Worm (Caenorhabditis elegans): ENCODE measurements around the gene Y7A5A.1.

The Y7A5A.1 gene

DNA sequence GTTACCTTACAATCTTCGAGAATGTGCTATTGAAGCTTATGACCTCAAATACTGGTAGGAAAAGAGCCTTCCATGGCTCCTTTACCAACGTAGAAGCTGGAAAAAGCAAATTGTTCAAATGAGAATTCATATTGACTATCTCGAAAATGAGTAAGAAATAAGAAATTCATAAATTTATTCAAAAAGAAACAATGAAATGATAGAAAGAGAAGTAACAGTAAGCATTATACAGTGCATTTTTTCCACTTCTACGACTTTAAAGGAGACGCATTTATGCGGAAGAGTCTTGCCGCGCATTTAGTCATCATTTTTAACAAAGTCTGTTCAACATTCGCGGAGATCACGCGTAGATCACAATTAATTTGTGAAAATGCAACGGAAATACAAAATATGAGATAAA, 23.7 kb upstream of the Y7A5A.1 start, which contains the start of gene Y7A5A.10:
Gene Y7A5A.10, minus strand, starts transcription at position 101 of the 400 bp plus-strand sequence.
- no peak for TF ChIP-seq nhr-43 (tag; optimal IDR thresholded peaks at IDR 0.05; ENCODE audit: poor library complexity, severe bottlenecking)
- TF ChIP-seq zag-1 (tag; optimal IDR thresholded peaks at IDR 0.05), result no peak
- no peak for TF ChIP-seq ceh-9 (tag; optimal IDR thresholded peaks at IDR 0.05)
- TF ChIP-seq lin-15B (tag; optimal IDR thresholded peaks at IDR 0.05), result no peak
- TF ChIP-seq ceh-82 (tag; optimal IDR thresholded peaks at IDR 0.05), result no peak
- no peak for TF ChIP-seq egl-5 (tag; optimal IDR thresholded peaks at IDR 0.05)
- no peak for TF ChIP-seq pqm-1 (tag; optimal IDR thresholded peaks at IDR 0.05)
- no peak for TF ChIP-seq nhr-67 (tag; optimal IDR thresholded peaks at IDR 0.05)
- TF ChIP-seq nhr-237 (tag; optimal IDR thresholded peaks at IDR 0.05), result no peak
- TF ChIP-seq ztf-11 (tag; optimal IDR thresholded peaks at IDR 0.05), result no peak
- no peak for TF ChIP-seq unc-39 (tag; optimal IDR thresholded peaks at IDR 0.05)
- TF ChIP-seq sea-2 (GFP tag; optimal IDR thresholded peaks at IDR 0.05), result no peak
- TF ChIP-seq aly-2 (tag; optimal IDR thresholded peaks at IDR 0.05), result no peak
- no peak for TF ChIP-seq nhr-76 (tag; optimal IDR thresholded peaks at IDR 0.05)
- no peak for TF ChIP-seq nhr-77 (tag; optimal IDR thresholded peaks at IDR 0.05)
- TF ChIP-seq snpc-4 (tag; optimal IDR thresholded peaks at IDR 0.05), result no peak
- no peak for TF ChIP-seq elt-1 (tag; optimal IDR thresholded peaks at IDR 0.05)
- TF ChIP-seq elt-2 (tag; optimal IDR thresholded peaks at IDR 0.05), result no peak
- TF ChIP-seq egl-27 (tag; optimal IDR thresholded peaks at IDR 0.05), result no peak
- TF ChIP-seq elt-3 (tag; optimal IDR thresholded peaks at IDR 0.05), result no peak

DNA sequence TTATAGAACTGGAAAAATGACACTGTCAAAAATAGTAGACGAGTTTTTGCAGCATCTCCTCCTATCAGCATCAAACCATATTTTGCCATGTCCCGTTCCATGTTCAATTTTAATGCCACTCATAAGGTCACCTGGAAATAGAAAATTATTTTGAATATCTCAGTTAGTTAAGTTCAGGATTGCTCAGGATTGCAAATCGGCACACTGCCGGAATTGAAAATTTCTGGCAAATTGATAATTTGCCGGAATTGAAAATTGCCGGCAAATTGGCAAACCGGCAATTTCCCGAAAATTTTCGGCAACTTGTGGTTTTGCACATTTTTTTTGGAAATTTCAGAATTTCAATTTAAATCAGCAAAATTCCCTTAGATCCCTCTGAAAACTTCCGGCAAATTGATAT, 15.4 kb upstream of the Y7A5A.1 start, which contains the start of gene Y7A5A.5:
Gene Y7A5A.5, minus strand, starts transcription at position 101 of the 400 bp plus-strand sequence.
- TF ChIP-seq nhr-43 (tag; optimal IDR thresholded peaks at IDR 0.05; ENCODE audit: poor library complexity, severe bottlenecking) (no peak), elt-2 (tag; optimal IDR thresholded peaks at IDR 0.05) (no peak), nhr-23 (tag; optimal IDR thresholded peaks at IDR 0.05) (no peak), nhr-67 (tag; optimal IDR thresholded peaks at IDR 0.05) (no peak), tbx-2 (tag; optimal IDR thresholded peaks at IDR 0.05) (no peak), ceh-28 (tag; optimal IDR thresholded peaks at IDR 0.05) (no peak), skn-1 (tag; optimal IDR thresholded peaks at IDR 0.05) (no peak), hmg-11 (tag; optimal IDR thresholded peaks at IDR 0.05) (no peak), fkh-2 (tag; optimal IDR thresholded peaks at IDR 0.05) (no peak), aly-2 (tag; optimal IDR thresholded peaks at IDR 0.05) (no peak), lin-39 (tag; optimal IDR thresholded peaks at IDR 0.05) (no peak), pqm-1 (tag; optimal IDR thresholded peaks at IDR 0.05) (no peak), egl-27 (tag; optimal IDR thresholded peaks at IDR 0.05) (no peak)

DNA sequence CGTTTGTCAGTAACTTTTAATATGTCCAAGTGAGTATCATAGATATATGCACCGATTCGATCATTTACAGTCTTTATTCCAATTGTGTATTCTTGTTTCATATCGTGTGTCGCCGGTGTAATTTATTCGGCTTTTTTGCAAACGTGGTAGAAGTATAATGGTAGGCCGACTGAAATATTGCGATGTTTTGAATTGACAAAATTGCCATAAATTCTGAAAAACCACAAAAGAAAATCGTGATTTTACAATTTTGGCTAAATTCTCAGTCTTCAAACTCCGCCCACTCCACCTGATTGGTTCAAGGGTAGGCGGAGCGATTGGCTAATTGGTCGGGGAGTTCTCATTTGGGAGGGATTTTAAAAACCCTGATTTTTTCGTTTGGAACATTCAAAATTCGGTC, 13.3 kb upstream of the Y7A5A.1 start, which contains the start of gene Y7A5A.3:
Gene Y7A5A.3, minus strand, starts transcription at position 101 of the 400 bp plus-strand sequence.
- no peak for TF ChIP-seq R02D3.7 (tag; optimal IDR thresholded peaks at IDR 0.05)
- TF ChIP-seq elt-3 (tag; optimal IDR thresholded peaks at IDR 0.05), result no peak
- no peak for TF ChIP-seq nhr-76 (tag; optimal IDR thresholded peaks at IDR 0.05)
- no peak for TF ChIP-seq ztf-4 (tag; optimal IDR thresholded peaks at IDR 0.05)
- no peak for TF ChIP-seq aly-2 (tag; optimal IDR thresholded peaks at IDR 0.05)
- no peak for TF ChIP-seq daf-12 (tag; optimal IDR thresholded peaks at IDR 0.05)
- TF ChIP-seq ama-1 (optimal IDR thresholded peaks at IDR 0.05), result no peak
- TF ChIP-seq mdl-1 (tag; optimal IDR thresholded peaks at IDR 0.05), result no peak
- no peak for TF ChIP-seq fkh-2 (tag; optimal IDR thresholded peaks at IDR 0.05)
- no peak for TF ChIP-seq tbx-2 (tag; optimal IDR thresholded peaks at IDR 0.05)
- TF ChIP-seq skn-1 (tag; optimal IDR thresholded peaks at IDR 0.05), result no peak
- no peak for TF ChIP-seq ceh-82 (tag; optimal IDR thresholded peaks at IDR 0.05)
- no peak for TF ChIP-seq ztf-11 (tag; optimal IDR thresholded peaks at IDR 0.05)
- no peak for TF ChIP-seq zag-1 (tag; optimal IDR thresholded peaks at IDR 0.05)
- no peak for TF ChIP-seq egl-5 (tag; optimal IDR thresholded peaks at IDR 0.05)
- no peak for TF ChIP-seq mml-1 (tag; optimal IDR thresholded peaks at IDR 0.05)

DNA sequence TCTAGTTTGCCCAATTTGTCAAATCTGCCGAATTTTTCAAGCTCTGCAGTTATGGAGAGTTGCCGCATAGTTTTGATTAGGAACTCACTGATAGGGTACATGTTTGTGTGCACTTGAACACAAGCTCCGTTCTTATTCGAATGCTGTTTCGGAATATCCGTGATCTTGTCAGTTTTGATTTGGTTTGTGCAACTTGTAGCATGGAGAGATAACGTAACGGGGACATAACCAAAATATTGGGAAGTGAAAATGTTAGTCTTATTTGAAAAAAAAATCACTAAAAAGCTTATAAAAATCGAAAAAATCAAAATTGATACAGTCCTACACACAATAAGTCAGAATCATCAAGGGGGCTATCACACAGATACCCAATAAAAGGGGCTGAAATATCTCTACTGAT, 10.7 kb upstream of the Y7A5A.1 start, which contains the start of gene Y7A5A.24:
Gene Y7A5A.24, minus strand, starts transcription at position 101 of the 400 bp plus-strand sequence.
- TF ChIP-seq snpc-4 (tag; optimal IDR thresholded peaks at IDR 0.05) (no peak), ama-1 (optimal IDR thresholded peaks at IDR 0.05) (no peak), fos-1 (tag; optimal IDR thresholded peaks at IDR 0.05) (no peak), hmg-11 (tag; optimal IDR thresholded peaks at IDR 0.05) (no peak), ceh-9 (tag; optimal IDR thresholded peaks at IDR 0.05) (no peak), nfya-1 (tag; optimal IDR thresholded peaks at IDR 0.05; ENCODE audit: insufficient read depth) (no peak), ztf-11 (tag; optimal IDR thresholded peaks at IDR 0.05) (no peak)
